Fruit fly (Drosophila melanogaster) whole organism, adult: Measurements from ENCODE around the gene CG31344.
A peak's percentile ranks its signal among the peaks of the same experiment; 100 is the strongest.

Source experiments
- CG11617 ChIP-seq: fragments of 200-800 bp; sonication (Bioruptor generic); optimal IDR thresholded peaks from 2 replicates; lab custom pipeline; 2017; ENCODE audit warnings: mild to moderate bottlenecking, missing biosample characterization, missing genetic modification reagents, missing genetic modification characterization
- CG12768 ChIP-seq: fragments of 200-800 bp; sonication (Bioruptor generic); optimal IDR thresholded peaks from 2 replicates; lab custom pipeline; 2017; ENCODE audit warnings: missing biosample characterization, missing genetic modification characterization, mild to moderate bottlenecking, moderate library complexity, missing genetic modification reagents
- CG14711 ChIP-seq: fragments of 200-800 bp; sonication (Bioruptor generic); optimal IDR thresholded peaks from 2 replicates; lab custom pipeline; 2018; ENCODE audit warnings: missing biosample characterization, mild to moderate bottlenecking, missing genetic modification characterization, moderate library complexity
- CG1620 ChIP-seq: fragments of 200-800 bp; sonication (Bioruptor generic); optimal IDR thresholded peaks from 2 replicates; lab custom pipeline; 2016; ENCODE audit warnings: missing biosample characterization, missing genetic modification characterization
- CG33017 ChIP-seq: fragments of 200-800 bp; sonication (Bioruptor generic); optimal IDR thresholded peaks from 2 replicates; lab custom pipeline; 2018; ENCODE audit warnings: missing biosample characterization, mild to moderate bottlenecking, missing genetic modification characterization, moderate library complexity
- CG5204 ChIP-seq: fragments of 200-800 bp; sonication (Bioruptor generic); optimal IDR thresholded peaks from 2 replicates; lab custom pipeline; 2016; ENCODE audit warnings: missing biosample characterization, missing genetic modification characterization
- CG7045 ChIP-seq: fragments of 200-800 bp; sonication (Bioruptor generic); optimal IDR thresholded peaks from 2 replicates; lab custom pipeline; 2017; ENCODE audit warnings: missing biosample characterization, mild to moderate bottlenecking, missing genetic modification characterization
- CG7101 ChIP-seq: fragments of 200-800 bp; sonication (Bioruptor generic); optimal IDR thresholded peaks from 2 replicates; lab custom pipeline; 2018; ENCODE audit warnings: missing biosample characterization, mild to moderate bottlenecking, missing genetic modification characterization, moderate library complexity
- Clk ChIP-seq: fragments of 200-800 bp; sonication (Bioruptor generic); optimal IDR thresholded peaks from 2 replicates; lab custom pipeline; 2017; ENCODE audit warnings: missing biosample characterization, missing genetic modification characterization
- Crg-1 ChIP-seq: fragments of 200-800 bp; sonication (Bioruptor generic); optimal IDR thresholded peaks from 2 replicates; lab custom pipeline; 2016; ENCODE audit warnings: missing biosample characterization, missing genetic modification characterization
- Hr96 ChIP-seq: fragments of 200-800 bp; sonication (Bioruptor generic); optimal IDR thresholded peaks from 2 replicates; lab custom pipeline; 2016; ENCODE audit warnings: missing biosample characterization, missing genetic modification characterization
- Mnt ChIP-seq: fragments of 200-800 bp; sonication (Bioruptor generic); optimal IDR thresholded peaks from 2 replicates; lab custom pipeline; 2016; ENCODE audit warnings: missing biosample characterization, mild to moderate bottlenecking, missing genetic modification characterization
- bab1 ChIP-seq: fragments of 200-800 bp; sonication (Bioruptor generic); optimal IDR thresholded peaks from 3 replicates; lab custom pipeline; 2019; ENCODE audit warnings: missing biosample characterization, mild to moderate bottlenecking, missing genetic modification characterization, moderate library complexity
- cic ChIP-seq: fragments of 200-800 bp; sonication (Bioruptor generic); optimal IDR thresholded peaks from 2 replicates; lab custom pipeline; 2017; ENCODE audit warnings: missing biosample characterization, mild to moderate bottlenecking, missing genetic modification characterization, moderate library complexity
- cnc ChIP-seq, 2 experiments: fragments of >200 bp; optimal IDR thresholded peaks; 2 replicates each; lab custom pipeline; 2017
- kay ChIP-seq: fragments of 200-800 bp; sonication (Bioruptor generic); peaks from one replicate; lab custom pipeline; 2016; ENCODE audit warnings: missing biosample characterization, missing genetic modification characterization, borderline replicate concordance
- ovo ChIP-seq: fragments of 200-800 bp; sonication (Bioruptor generic); optimal IDR thresholded peaks from 2 replicates; lab custom pipeline; 2016; ENCODE audit warnings: missing biosample characterization, missing genetic modification characterization
- pad ChIP-seq: fragments of 200-800 bp; sonication (Bioruptor generic); optimal IDR thresholded peaks from 3 replicates; lab custom pipeline; 2017; ENCODE audit warnings: missing biosample characterization, missing genetic modification characterization, mild to moderate bottlenecking, moderate library complexity, missing genetic modification reagents
- tj ChIP-seq: fragments of 200-800 bp; sonication (Bioruptor generic); optimal IDR thresholded peaks from 3 replicates; lab custom pipeline; 2017; ENCODE audit warnings: missing biosample characterization, mild to moderate bottlenecking, missing genetic modification characterization, moderate library complexity
- toe ChIP-seq: fragments of 200-800 bp; sonication (Bioruptor generic); optimal IDR thresholded peaks from 2 replicates; lab custom pipeline; 2016; ENCODE audit warnings: missing biosample characterization, missing genetic modification characterization

CG31344 gene

DNA sequence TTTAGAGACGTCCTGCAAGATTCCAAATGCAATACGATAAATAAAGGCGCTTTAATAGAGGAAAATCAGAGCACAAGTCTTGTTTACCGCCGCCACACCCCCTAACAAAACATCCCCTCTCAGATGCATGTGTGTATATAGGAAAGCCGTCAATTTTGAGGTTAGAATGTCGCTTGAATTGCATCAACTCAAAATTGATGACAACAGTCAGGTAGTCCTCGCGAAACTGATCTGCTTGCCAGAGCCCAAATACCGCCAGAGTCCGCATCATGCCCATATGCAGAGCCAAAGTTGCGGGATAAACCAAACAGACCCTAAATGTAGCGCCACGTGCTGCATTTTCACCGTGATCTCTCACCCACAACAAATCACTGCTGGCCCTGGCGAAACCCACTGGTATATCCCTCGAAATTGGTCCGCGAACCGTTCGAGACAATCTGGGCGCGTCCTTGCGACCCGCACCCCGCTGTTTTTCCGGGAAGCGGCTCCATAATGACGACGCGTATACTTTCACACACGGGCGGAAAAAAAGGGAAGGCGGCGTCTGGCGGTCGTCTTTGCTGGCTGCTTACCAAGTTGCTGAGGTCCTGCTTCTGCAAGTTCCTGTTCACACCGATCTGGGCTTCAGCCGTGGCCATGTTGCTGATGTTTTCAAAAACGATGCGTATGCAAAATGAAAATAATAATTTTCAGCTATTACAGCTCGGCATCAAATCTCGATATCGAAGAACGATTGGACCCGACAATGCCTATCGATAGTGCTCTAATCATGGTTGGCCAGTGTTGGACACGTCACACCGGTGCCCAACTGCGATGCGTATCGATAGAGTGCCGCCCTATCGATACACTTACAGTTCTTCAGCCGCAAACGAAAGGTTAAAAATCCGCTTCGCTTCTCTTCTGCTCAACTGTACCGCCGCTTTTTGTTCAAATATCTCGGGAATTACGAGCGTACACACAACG, 37.9 kb upstream of the CG31344 start, which contains the start of the genes eIF2gamma and Set:
TSS of gene eIF2gamma (minus strand) at position 749 of the 963 bp plus-strand sequence.
TSS of gene Set (plus strand) at position 843 of the 963 bp plus-strand sequence.
- TF ChIP-seq CG11617 (no peak), CG5204 (GFP tag; lab: Kevin White, UChicago) (no peak), Mnt (GFP tag; lab: Kevin White, UChicago) (peak; percentile 79), Hr96 (GFP tag; lab: Kevin White, UChicago) (no peak), CG7101 (tag; lab: Kevin White, UChicago) (peak; percentile 61), Clk (GFP tag; lab: Kevin White, UChicago) (peak; percentile 60), pad (peak; percentile 63), CG1620 (GFP tag; lab: Kevin White, UChicago) (peak; percentile 68), cnc (optimal IDR thresholded peaks at IDR 0.05; lab: Kevin White, UChicago) (no peak), Crg-1 (GFP tag; lab: Kevin White, UChicago) (peak; percentile 30), CG12768 (GFP tag; lab: Kevin White, UChicago) (peak; percentile 41), cic (GFP tag; lab: Kevin White, UChicago) (no peak), tj (GFP tag; lab: Kevin White, UChicago) (peak; percentile 72), CG7045 (no peak), kay (GFP tag; lab: Kevin White, UChicago) (no peak), CG14711 (tag; lab: Kevin White, UChicago) (peak; percentile 26), CG33017 (tag; lab: Kevin White, UChicago) (peak; percentile 29), bab1 (GFP tag; lab: Kevin White, UChicago) (peak; percentile 55), ovo (peak; percentile 47), toe (GFP tag; lab: Kevin White, UChicago) (no peak)

DNA sequence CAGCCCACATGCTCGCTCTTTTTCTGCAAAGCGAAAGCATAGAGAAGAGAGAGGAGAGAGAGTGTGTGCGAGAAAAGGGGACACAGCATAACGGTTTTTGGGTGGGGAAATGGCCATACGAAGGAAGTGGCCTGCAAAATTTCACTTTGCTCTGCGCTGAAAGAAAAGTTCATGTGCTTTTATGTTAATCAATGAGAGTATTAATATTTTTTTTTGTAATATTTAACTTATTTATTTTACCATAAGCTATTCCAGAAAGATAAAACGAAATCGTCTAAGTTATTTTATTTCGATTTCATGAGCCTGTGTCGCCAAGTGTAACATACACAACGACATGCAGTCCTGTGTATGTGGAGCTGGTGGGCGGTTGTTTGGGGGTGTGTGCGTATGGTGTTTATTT, 25.3 kb upstream of the CG31344 start:
- no peak for TF ChIP-seq CG1620 (GFP tag; lab: Kevin White, UChicago)
- TF ChIP-seq kay (GFP tag; lab: Kevin White, UChicago) = no peak
- TF ChIP-seq CG11617 = peak; percentile 58
- peak; percentile 63 for TF ChIP-seq CG5204 (GFP tag; lab: Kevin White, UChicago)
- TF ChIP-seq Mnt (GFP tag; lab: Kevin White, UChicago) = peak; percentile 21
- TF ChIP-seq CG14711 (tag; lab: Kevin White, UChicago) = peak; percentile 47
- TF ChIP-seq bab1 (GFP tag; lab: Kevin White, UChicago) = no peak
- no peak for TF ChIP-seq Crg-1 (GFP tag; lab: Kevin White, UChicago)
- peak; percentile 24 for TF ChIP-seq cic (GFP tag; lab: Kevin White, UChicago)
- TF ChIP-seq CG7101 (tag; lab: Kevin White, UChicago) = peak; percentile 69
- TF ChIP-seq ovo = no peak
- peak; percentile 39 for TF ChIP-seq Clk (GFP tag; lab: Kevin White, UChicago)
- peak; percentile 83 for TF ChIP-seq pad
- TF ChIP-seq CG7045 = peak; percentile 57
- peak; percentile 51 for TF ChIP-seq CG12768 (GFP tag; lab: Kevin White, UChicago)
- no peak for TF ChIP-seq toe (GFP tag; lab: Kevin White, UChicago)
- no peak for TF ChIP-seq Hr96 (GFP tag; lab: Kevin White, UChicago)
- TF ChIP-seq CG33017 (tag; lab: Kevin White, UChicago) = peak; percentile 88
- peak; percentile 19 for TF ChIP-seq tj (GFP tag; lab: Kevin White, UChicago)
- TF ChIP-seq cnc (optimal IDR thresholded peaks at IDR 0.05; lab: Kevin White, UChicago) = no peak

DNA sequence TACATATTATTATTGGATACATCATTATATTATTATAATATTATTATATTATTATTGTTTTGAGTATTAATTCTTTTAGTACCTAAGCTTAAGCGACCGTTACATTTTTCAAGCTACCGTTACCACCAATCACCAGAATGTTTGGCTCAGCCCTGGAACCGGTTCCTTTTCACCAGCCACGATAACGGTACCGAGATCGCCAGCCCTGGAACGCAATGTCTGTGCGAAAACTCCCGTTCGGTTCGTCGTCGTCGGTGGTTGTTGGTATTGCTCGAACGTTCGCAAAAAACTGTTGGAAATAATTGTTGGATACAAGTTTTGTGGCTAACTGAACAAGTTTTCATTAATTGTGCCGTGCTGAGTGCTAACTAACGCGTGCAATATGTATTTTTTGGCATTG, 24.6 kb upstream of the CG31344 start, which contains the start of gene CG42404:
TSS of gene CG42404 (plus strand) at position 360 of the 400 bp plus-strand sequence.
- TF ChIP-seq ovo (peak; percentile 39), Hr96 (GFP tag; lab: Kevin White, UChicago) (no peak)

- TF ChIP-seq Hr96 (GFP tag; lab: Kevin White, UChicago) (no peak), CG7045 (no peak), cnc (optimal IDR thresholded peaks at IDR 0.05; lab: Kevin White, UChicago) (no peak), Crg-1 (GFP tag; lab: Kevin White, UChicago) (no peak), CG1620 (GFP tag; lab: Kevin White, UChicago) (no peak), ovo (no peak), tj (GFP tag; lab: Kevin White, UChicago) (no peak), cic (GFP tag; lab: Kevin White, UChicago) (no peak), CG5204 (GFP tag; lab: Kevin White, UChicago) (no peak), CG11617 (no peak), CG33017 (tag; lab: Kevin White, UChicago) (no peak), Mnt (GFP tag; lab: Kevin White, UChicago) (no peak), Clk (GFP tag; lab: Kevin White, UChicago) (no peak), CG7101 (tag; lab: Kevin White, UChicago) (no peak), kay (GFP tag; lab: Kevin White, UChicago) (no peak), CG12768 (GFP tag; lab: Kevin White, UChicago) (no peak), bab1 (GFP tag; lab: Kevin White, UChicago) (no peak), CG14711 (tag; lab: Kevin White, UChicago) (no peak), pad (no peak)
Measured at dm6 chr3R:15249037-15249436, 23.9 kb upstream of the CG31344 start, which contains the start of gene Amt. TSS of gene Amt (minus strand) at chr3R:15249137.

DNA sequence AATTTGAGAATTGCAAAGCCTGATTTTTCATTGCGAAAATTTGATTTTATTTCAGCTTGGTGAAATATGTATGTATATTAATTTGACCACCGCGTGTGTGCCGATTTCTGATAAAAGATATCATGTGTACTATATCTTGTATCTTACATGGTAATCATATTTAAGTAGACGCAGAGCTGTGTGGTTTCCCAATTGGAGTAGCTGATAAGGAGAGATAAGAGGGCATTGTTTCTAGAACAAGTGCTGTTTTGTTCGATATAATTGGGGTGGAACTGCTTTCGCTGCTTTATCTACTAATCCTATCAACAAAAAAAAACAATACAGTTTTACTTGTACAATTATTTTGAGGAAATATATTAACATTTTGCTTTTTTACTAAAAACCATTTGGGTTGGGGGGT, 21.5 kb upstream of the CG31344 start:
- TF ChIP-seq bab1 (GFP tag; lab: Kevin White, UChicago) (no peak), ovo (no peak), CG1620 (GFP tag; lab: Kevin White, UChicago) (no peak), Clk (GFP tag; lab: Kevin White, UChicago) (no peak), CG33017 (tag; lab: Kevin White, UChicago) (no peak), CG5204 (GFP tag; lab: Kevin White, UChicago) (no peak), cic (GFP tag; lab: Kevin White, UChicago) (no peak), tj (GFP tag; lab: Kevin White, UChicago) (peak; percentile 24), toe (GFP tag; lab: Kevin White, UChicago) (no peak), pad (no peak), CG11617 (no peak), Crg-1 (GFP tag; lab: Kevin White, UChicago) (no peak), CG7045 (no peak), Hr96 (GFP tag; lab: Kevin White, UChicago) (no peak), cnc (optimal IDR thresholded peaks at IDR 0.05; lab: Kevin White, UChicago) (no peak), CG7101 (tag; lab: Kevin White, UChicago) (peak; percentile 18), CG12768 (GFP tag; lab: Kevin White, UChicago) (peak; percentile 18)
